Worm (Caenorhabditis elegans) whole organism, young adult: ENCODE data around the gene dod-24.

Experiments
- B0035.1 ChIP-seq: sonication (generic microtip); optimal IDR thresholded peaks from 2 replicates; lab custom pipeline; 2016; ENCODE audit warnings: missing genetic modification characterization, mild to moderate bottlenecking, missing compliant biosample characterization, missing genotype, missing genetic modification reagents
- C06A6.2 ChIP-seq: fragments of 200-800 bp; sonication (Bioruptor generic); conservative IDR thresholded peaks from 2 replicates; pipeline ENCODE4 v1.3.6; 2022; ENCODE audit warnings: missing genetic modification characterization, missing compliant biosample characterization
- C17E4.6 ChIP-seq: fragments of 200-800 bp; sonication (Bioruptor generic); IDR thresholded peaks from 2 replicates; pipeline ENCODE4 v1.3.6; 2022; ENCODE audit warnings: missing genetic modification reagents, missing genetic modification characterization, missing compliant biosample characterization
- F22D6.2 ChIP-seq: sonication (generic microtip); optimal IDR thresholded peaks from 2 replicates; lab custom pipeline; 2016; ENCODE audit warnings: mild to moderate bottlenecking, missing genetic modification characterization, missing compliant biosample characterization
- F23B12.7 ChIP-seq: sonication (generic microtip); optimal IDR thresholded peaks from 2 replicates; lab custom pipeline; 2017; ENCODE audit warnings: missing genetic modification characterization, mild to moderate bottlenecking, missing compliant biosample characterization, antibody characterized with exemption, moderate library complexity; ENCODE audit not compliant: insufficient read depth
- F39B2.1 ChIP-seq: fragments of 200-800 bp; sonication (Bioruptor generic); IDR thresholded peaks from 2 replicates; pipeline ENCODE4 v1.3.6; 2022; ENCODE audit warnings: missing genetic modification reagents, missing genetic modification characterization, missing compliant biosample characterization
- T26A5.8 ChIP-seq: sonication (generic microtip); optimal IDR thresholded peaks from 2 replicates; lab custom pipeline; 2016; ENCODE audit warnings: missing genetic modification characterization, missing compliant biosample characterization
- ZK185.1 ChIP-seq: sonication (generic microtip); optimal IDR thresholded peaks from 2 replicates; lab custom pipeline; 2016; ENCODE audit warnings: mild to moderate bottlenecking, missing genetic modification characterization, missing compliant biosample characterization; ENCODE audit not compliant: poor library complexity, severe bottlenecking
- ama-1 ChIP-seq, 3 experiments: fragments of 150-350 bp in 1 of 3; sonication (generic microtip) in 2 of 3; optimal IDR thresholded peaks; 2 replicates each; lab custom pipeline; 2014 to 2018; ENCODE audit warnings: missing biosample characterization in 2 of 3, missing genetic modification characterization in 2 of 3, missing genetic modification reagents in 2 of 3
- athp-1 ChIP-seq: sonication (generic microtip); optimal IDR thresholded peaks from 2 replicates; lab custom pipeline; 2017; ENCODE audit warnings: mild to moderate bottlenecking, missing genetic modification characterization, missing compliant biosample characterization
- attf-6 ChIP-seq: fragments of 200-800 bp; sonication (Bioruptor generic); IDR thresholded peaks from 2 replicates; pipeline ENCODE4 v1.3.6; 2022; ENCODE audit warnings: missing genetic modification reagents, missing genetic modification characterization, missing compliant biosample characterization
- ccch-3 ChIP-seq: fragments of 200-800 bp; sonication (Bioruptor generic); optimal IDR thresholded peaks from 2 replicates; lab custom pipeline; 2018; ENCODE audit warnings: mild to moderate bottlenecking, missing genetic modification characterization, missing compliant biosample characterization
- cebp-1 ChIP-seq, 2 experiments: fragments of 200-800 bp in 1 of 2; sonication (Bioruptor generic) in 1 of 2; sonication (generic microtip) in 1 of 2; IDR thresholded peaks in 1 of 2; optimal IDR thresholded peaks in 1 of 2; 2 replicates each; pipeline versions ENCODE4 v1.3.6 to Lab custom; 2017 to 2022; ENCODE audit warnings: missing compliant biosample characterization in 2 of 2, missing genetic modification characterization in 2 of 2, mild to moderate bottlenecking in 1 of 2, missing genetic modification reagents in 1 of 2, moderate library complexity in 1 of 2
- ceh-91 ChIP-seq: fragments of 200-800 bp; sonication (Bioruptor generic); IDR thresholded peaks from 2 replicates; pipeline ENCODE4 v1.3.6; 2022; ENCODE audit warnings: missing genetic modification reagents, missing genetic modification characterization, missing compliant biosample characterization
- efl-1 ChIP-seq: fragments of 150-350 bp; optimal IDR thresholded peaks from 2 replicates; lab custom pipeline; 2014; ENCODE audit warnings: missing biosample characterization, missing genetic modification reagents, missing genetic modification characterization
- egl-44 ChIP-seq: fragments of 200-800 bp; sonication (Bioruptor generic); IDR thresholded peaks from 2 replicates; pipeline ENCODE4 v1.3.6; 2022; ENCODE audit warnings: missing genetic modification reagents, missing genetic modification characterization, missing compliant biosample characterization
- ekl-4 ChIP-seq: fragments of 200-800 bp; sonication (Bioruptor generic); IDR thresholded peaks from 2 replicates; pipeline ENCODE4 v1.3.6; 2022; ENCODE audit warnings: missing genetic modification reagents, missing genetic modification characterization, missing compliant biosample characterization
- ets-4 ChIP-seq: fragments of 200-800 bp; sonication (Bioruptor generic); optimal IDR thresholded peaks from 2 replicates; lab custom pipeline; 2018; ENCODE audit warnings: mild to moderate bottlenecking, missing genetic modification characterization, missing compliant biosample characterization
- him-1 ChIP-seq: sonication (generic microtip); optimal IDR thresholded peaks from 2 replicates; lab custom pipeline; 2016; ENCODE audit warnings: missing genotype, missing genetic modification reagents, missing genetic modification characterization, missing compliant biosample characterization
- hlh-26 ChIP-seq: fragments of 200-800 bp; sonication (Bioruptor generic); conservative IDR thresholded peaks from 2 replicates; pipeline ENCODE4 v1.3.6; 2022; ENCODE audit warnings: missing genetic modification reagents, missing genetic modification characterization, missing compliant biosample characterization
- hmg-1.2 ChIP-seq: fragments of 200-800 bp; sonication (Bioruptor generic); IDR thresholded peaks from 2 replicates; pipeline ENCODE4 v1.3.6; 2022; ENCODE audit warnings: missing genetic modification reagents, missing genetic modification characterization, missing compliant biosample characterization
- hmg-20 ChIP-seq: fragments of 200-800 bp; sonication (Bioruptor generic); IDR thresholded peaks from 2 replicates; pipeline ENCODE4 v1.3.6; 2022; ENCODE audit warnings: missing genetic modification reagents, missing genetic modification characterization, missing compliant biosample characterization
- let-526 ChIP-seq: fragments of 200-800 bp; sonication (Bioruptor generic); IDR thresholded peaks from 2 replicates; pipeline ENCODE4 v1.3.6; 2022; ENCODE audit warnings: missing genetic modification reagents, missing genetic modification characterization, missing compliant biosample characterization
- lin-35 ChIP-seq, 3 experiments: fragments of 150-350 bp in 2 of 3; sonication (generic microtip) in 1 of 3; optimal IDR thresholded peaks; 2 replicates each; lab custom pipeline; 2014 to 2018; ENCODE audit warnings: missing biosample characterization in 3 of 3, missing genetic modification characterization in 3 of 3, missing genetic modification reagents in 3 of 3
- lin-40 ChIP-seq: sonication (generic microtip); optimal IDR thresholded peaks from 2 replicates; lab custom pipeline; 2016; ENCODE audit warnings: missing genetic modification characterization, mild to moderate bottlenecking, missing compliant biosample characterization, missing genotype, missing genetic modification reagents
- lir-1 ChIP-seq: fragments of 200-800 bp; sonication (Bioruptor generic); conservative IDR thresholded peaks from 2 replicates; pipeline ENCODE4 v1.3.6; 2022; ENCODE audit warnings: missing genetic modification reagents, missing genetic modification characterization, missing compliant biosample characterization
- lsl-1 ChIP-seq: fragments of 200-800 bp; sonication (Bioruptor generic); optimal IDR thresholded peaks from 2 replicates; lab custom pipeline; 2018; ENCODE audit warnings: mild to moderate bottlenecking, missing genetic modification characterization, moderate library complexity, missing compliant biosample characterization
- lsy-27 ChIP-seq: sonication (generic microtip); optimal IDR thresholded peaks from 2 replicates; lab custom pipeline; 2017; ENCODE audit warnings: missing genetic modification characterization, mild to moderate bottlenecking, missing compliant biosample characterization, antibody characterized with exemption, missing genotype, borderline replicate concordance; ENCODE audit not compliant: insufficient read depth
- madf-10 ChIP-seq: sonication (generic microtip); optimal IDR thresholded peaks from 2 replicates; lab custom pipeline; 2016; ENCODE audit warnings: mild to moderate bottlenecking, missing genetic modification characterization, missing compliant biosample characterization
- madf-6 ChIP-seq: fragments of 200-800 bp; sonication (Bioruptor generic); IDR thresholded peaks from 2 replicates; pipeline ENCODE4 v1.3.6; 2022; ENCODE audit warnings: missing genetic modification reagents, missing genetic modification characterization, missing compliant biosample characterization
- nhr-27 ChIP-seq: fragments of 200-800 bp; sonication (Bioruptor generic); optimal IDR thresholded peaks from 2 replicates; lab custom pipeline; 2018; ENCODE audit warnings: mild to moderate bottlenecking, missing genetic modification characterization, moderate library complexity, missing compliant biosample characterization
- nhr-80 ChIP-seq: sonication (generic microtip); optimal IDR thresholded peaks from 2 replicates; lab custom pipeline; 2016; ENCODE audit warnings: missing genetic modification characterization, missing compliant biosample characterization
- nhr-90 ChIP-seq: sonication (generic microtip); optimal IDR thresholded peaks from 2 replicates; lab custom pipeline; 2016; ENCODE audit warnings: missing genotype, mild to moderate bottlenecking, missing genetic modification characterization, missing compliant biosample characterization
- sdz-38 ChIP-seq: sonication (generic microtip); optimal IDR thresholded peaks from 2 replicates; lab custom pipeline; 2016; ENCODE audit warnings: missing genotype, missing genetic modification characterization, missing compliant biosample characterization
- somi-1 ChIP-seq: fragments of 200-800 bp; sonication (Bioruptor generic); optimal IDR thresholded peaks from 2 replicates; lab custom pipeline; 2018; ENCODE audit warnings: mild to moderate bottlenecking, missing genetic modification characterization, missing compliant biosample characterization
- tbx-9 ChIP-seq: sonication (generic microtip); optimal IDR thresholded peaks from 2 replicates; lab custom pipeline; 2016; ENCODE audit warnings: borderline replicate concordance, missing genetic modification characterization, inconsistent platforms, missing compliant biosample characterization
- xnd-1 ChIP-seq: sonication (generic microtip); optimal IDR thresholded peaks from 2 replicates; lab custom pipeline; 2016; ENCODE audit warnings: missing genotype, missing genetic modification reagents, missing genetic modification characterization, missing compliant biosample characterization
- ztf-25 ChIP-seq: fragments of 200-800 bp; sonication (Bioruptor generic); IDR thresholded peaks from 2 replicates; pipeline ENCODE4 v1.3.6; 2022; ENCODE audit warnings: missing genetic modification reagents, missing genetic modification characterization, missing compliant biosample characterization

Gene dod-24

ce11 chrIV:12920553-12920952 is 20.6 kb downstream of the dod-24 start:
- TF ChIP-seq hlh-26 (GFP tag; lab: Robert Waterston, UW) (no peak), C17E4.6 (GFP tag; lab: Robert Waterston, UW) (no peak), egl-44 (GFP tag; lab: Robert Waterston, UW) (no peak), F23B12.7 (tag; lab: Kevin White, UChicago) (no peak), hmg-1.2 (no peak), hmg-20 (GFP tag; lab: Robert Waterston, UW) (no peak), B0035.1 (tag; lab: Kevin White, UChicago) (no peak)

DNA sequence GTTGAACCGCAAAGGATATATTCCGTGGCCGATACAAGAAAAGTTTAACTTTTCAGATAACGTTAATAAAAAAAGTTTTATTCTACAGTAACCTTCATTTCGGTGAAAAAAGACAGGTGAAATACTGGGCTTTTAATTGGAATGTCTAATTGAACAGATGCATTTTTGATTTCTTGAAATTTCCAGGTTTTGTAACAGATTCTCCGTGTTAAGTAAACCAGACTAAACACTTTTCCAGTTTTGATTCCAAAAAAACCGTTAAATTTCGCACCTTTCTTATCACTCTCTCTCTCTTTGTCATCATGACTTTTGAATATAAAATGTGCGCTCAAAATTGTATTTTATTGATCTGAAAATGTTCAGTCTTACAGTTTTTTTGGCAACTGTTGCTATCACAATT is 22.9 kb downstream of the dod-24 start, which contains the start of gene C32H11.3:
Gene C32H11.3 (plus strand): TSS at position 301 of the 400 bp plus-strand sequence.
- TF ChIP-seq C06A6.2 (GFP tag; lab: Robert Waterston, UW) (no peak), lin-35 (GFP tag; optimal IDR thresholded peaks at IDR 0.05; lab: Kevin White, UChicago) (no peak), ceh-91 (GFP tag; lab: Robert Waterston, UW) (no peak)

ce11 chrIV:12915479-12915878 is 25.7 kb downstream of the dod-24 start, which contains the start of gene srz-15:
TSS of gene srz-15 (plus strand) at chrIV:12915779.
- no peak for TF ChIP-seq efl-1 (GFP tag; lab: Kevin White, UChicago)
- no peak for TF ChIP-seq ceh-91 (GFP tag; lab: Robert Waterston, UW)
- no peak for TF ChIP-seq xnd-1 (tag; lab: Kevin White, UChicago)
- no peak for TF ChIP-seq B0035.1 (tag; lab: Kevin White, UChicago)
- no peak for TF ChIP-seq T26A5.8 (tag; lab: Kevin White, UChicago)
- TF ChIP-seq lin-40 (tag; lab: Kevin White, UChicago), result no peak
- TF ChIP-seq ZK185.1, result no peak
- no peak for TF ChIP-seq lsy-27 (tag; lab: Kevin White, UChicago)
- TF ChIP-seq madf-10, result no peak
- no peak for TF ChIP-seq F22D6.2 (tag; lab: Kevin White, UChicago)
- TF ChIP-seq nhr-90 (tag; lab: Kevin White, UChicago), result no peak
- no peak for TF ChIP-seq him-1 (tag; lab: Kevin White, UChicago)
- no peak for TF ChIP-seq ets-4
- TF ChIP-seq ztf-25, result no peak
- TF ChIP-seq, all 124 proteins: peak for 0

DNA sequence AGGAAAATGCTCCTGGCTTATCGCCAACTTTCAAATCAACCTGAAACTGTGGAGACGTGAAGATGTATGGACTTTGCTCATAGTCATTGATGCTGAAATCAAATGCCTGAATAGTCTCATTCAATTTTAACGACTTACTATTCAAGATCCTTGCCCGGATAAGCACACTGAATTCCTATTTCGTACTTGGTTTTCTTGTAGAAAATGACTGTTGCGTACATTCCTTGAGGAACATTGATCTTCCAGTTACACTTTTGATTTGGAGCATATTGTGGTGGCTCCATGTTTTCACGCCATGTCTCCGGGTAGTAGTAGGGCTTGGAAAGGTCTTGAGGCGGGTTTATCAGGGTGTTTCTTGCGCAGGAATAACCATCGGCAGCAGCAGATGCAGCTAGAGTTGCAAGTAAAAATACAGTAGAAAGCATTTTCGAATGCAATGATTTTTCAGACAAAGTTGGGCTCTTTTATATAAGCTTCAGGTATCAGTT is 26.6 kb downstream of the dod-24 start, which contains the start of gene irg-6:
Gene irg-6 (minus strand): TSS at position 438 of the 488 bp plus-strand sequence.
- TF ChIP-seq nhr-90 (tag; lab: Kevin White, UChicago), result no peak
- TF ChIP-seq ama-1 (optimal IDR thresholded peaks at IDR 0.05; lab: Kevin White, UChicago), result no peak
- TF ChIP-seq ama-1 (GFP tag; optimal IDR thresholded peaks at IDR 0.05; lab: Kevin White, UChicago), result no peak
- TF ChIP-seq madf-6, result no peak
- TF ChIP-seq cebp-1 (GFP tag; IDR thresholded peaks at IDR 0.05; lab: Robert Waterston, UW), result no peak
- TF ChIP-seq cebp-1 (tag; optimal IDR thresholded peaks at IDR 0.05; lab: Kevin White, UChicago), result no peak
- TF ChIP-seq attf-6, result no peak
- no peak for TF ChIP-seq athp-1 (tag; lab: Kevin White, UChicago)
- no peak for TF ChIP-seq ccch-3 (GFP tag; lab: Kevin White, UChicago)
- TF ChIP-seq lir-1 (GFP tag; lab: Robert Waterston, UW), result no peak
- no peak for TF ChIP-seq F39B2.1

ce11 chrIV:12911990-12912389 is 29.2 kb downstream of the dod-24 start, which contains the start of gene K08D8.5:
TSS of gene K08D8.5 (minus strand) at chrIV:12912129.
- TF ChIP-seq nhr-80 (tag; lab: Kevin White, UChicago) (peak; percentile 33), sdz-38 (tag; lab: Kevin White, UChicago) (no peak), let-526 (no peak), tbx-9 (tag; lab: Kevin White, UChicago) (no peak), ekl-4 (GFP tag; lab: Robert Waterston, UW) (no peak), somi-1 (GFP tag; lab: Kevin White, UChicago) (no peak), nhr-27 (tag; lab: Kevin White, UChicago) (no peak), lsl-1 (GFP tag; lab: Kevin White, UChicago) (no peak)
